Fruit fly (Drosophila melanogaster) whole organism, embryonic: ENCODE measurements around the gene Pgant8.

Experiments
- Bgb ChIP-seq: fragments of 200-800 bp; sonication (Bioruptor generic); IDR thresholded peaks from 2 replicates; pipeline ENCODE4 v1.3.6; 2022; ENCODE audit warnings: missing biosample characterization, missing genetic modification characterization; ENCODE audit not compliant: partially characterized antibody
- CG11398 ChIP-seq: fragments of 200-800 bp; sonication (Bioruptor generic); optimal IDR thresholded peaks from 2 replicates; lab custom pipeline; 2016; ENCODE audit warnings: missing biosample characterization, missing genetic modification characterization
- CG31224 ChIP-seq: fragments of 200-800 bp; sonication (Bioruptor generic); IDR thresholded peaks from 2 replicates; pipeline ENCODE4 v1.3.6; 2022; ENCODE audit warnings: missing biosample characterization, missing genetic modification characterization
- CG4282 ChIP-seq: fragments of 200-800 bp; sonication (Bioruptor generic); optimal IDR thresholded peaks from 2 replicates; lab custom pipeline; 2016; ENCODE audit warnings: missing biosample characterization, missing genetic modification characterization
- Hr39 ChIP-seq: fragments of >200 bp; optimal IDR thresholded peaks from 2 replicates; lab custom pipeline; 2017
- Rx ChIP-seq: fragments of 200-800 bp; sonication (Bioruptor generic); IDR thresholded peaks from 2 replicates; pipeline ENCODE4 v1.3.6; 2022; ENCODE audit warnings: missing biosample characterization, missing genetic modification characterization
- jing ChIP-seq: fragments of 200-800 bp; sonication (Bioruptor generic); optimal IDR thresholded peaks from 2 replicates; lab custom pipeline; 2018; ENCODE audit warnings: missing biosample characterization, mild to moderate bottlenecking, missing genetic modification characterization
- kay ChIP-seq: fragments of 200-800 bp; sonication (Bioruptor generic); optimal IDR thresholded peaks from 2 replicates; lab custom pipeline; 2016; ENCODE audit warnings: missing biosample characterization, missing genetic modification characterization
- repo ChIP-seq: fragments of 200-800 bp; sonication (Bioruptor generic); optimal IDR thresholded peaks from 2 replicates; lab custom pipeline; 2016; ENCODE audit warnings: missing biosample characterization, missing genetic modification characterization

DNA sequence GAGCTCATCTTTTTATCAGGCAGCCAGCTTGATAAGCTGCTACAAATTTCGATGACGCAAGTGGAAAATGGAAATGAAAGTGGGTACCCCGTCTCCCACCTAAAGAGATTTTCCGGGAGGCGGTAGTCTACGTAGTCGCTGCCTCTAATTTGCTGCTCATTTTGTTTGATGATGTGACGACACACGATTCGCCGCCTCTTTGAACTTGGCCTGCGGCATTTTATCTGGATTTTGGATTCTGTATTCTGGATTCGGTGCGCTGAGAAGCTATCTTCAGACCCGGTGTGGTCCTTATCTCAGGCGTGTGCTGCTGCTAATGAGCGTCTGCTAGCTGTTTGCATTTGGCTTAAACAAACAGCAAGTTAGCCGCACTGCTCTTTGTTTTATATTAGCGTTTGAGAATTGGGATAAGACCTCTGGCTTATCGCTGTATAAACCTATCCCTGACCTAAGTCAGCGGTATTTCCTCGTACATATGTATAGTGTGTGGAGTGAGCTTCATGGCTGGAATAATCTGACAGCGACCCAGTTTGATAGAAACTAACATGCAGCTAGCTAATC lies 30.3 kb downstream of the Pgant8 start:
- TF ChIP-seq kay (peak; percentile 60), Rx (no peak), CG4282 (GFP tag; lab: Kevin White, UChicago) (peak; percentile 0), repo (peak; percentile 43), Hr39 (lab: Kevin White, UChicago) (no peak), jing (GFP tag; lab: Kevin White, UChicago) (no peak), Bgb (GFP tag; lab: Robert Waterston, UW) (no peak), CG31224 (GFP tag; lab: Robert Waterston, UW) (no peak), CG11398 (GFP tag; lab: Kevin White, UChicago) (peak; percentile 78)
